Worm (Caenorhabditis elegans) whole organism, late embryonic: ENCODE data around the gene F35F10.1.

ENCODE experiments used
- C08G9.2 ChIP-seq: sonication (generic microtip); optimal IDR thresholded peaks from 2 replicates; lab custom pipeline; 2016; ENCODE audit warnings: mild to moderate bottlenecking, missing genetic modification characterization, moderate library complexity, missing compliant biosample characterization
- C38D4.7 ChIP-seq: fragments of 200-800 bp; sonication (Bioruptor generic); optimal IDR thresholded peaks from 2 replicates; lab custom pipeline; 2018; ENCODE audit warnings: mild to moderate bottlenecking, missing genetic modification characterization, moderate library complexity, missing compliant biosample characterization
- K02D7.2 ChIP-seq: sonication (generic microtip); optimal IDR thresholded peaks from 2 replicates; lab custom pipeline; 2017; ENCODE audit warnings: mild to moderate bottlenecking, missing genetic modification characterization, missing compliant biosample characterization
- K09A11.1 ChIP-seq: sonication (generic microtip); optimal IDR thresholded peaks from 2 replicates; lab custom pipeline; 2017; ENCODE audit warnings: antibody characterized with exemption, mild to moderate bottlenecking, missing genetic modification characterization, missing compliant biosample characterization; ENCODE audit not compliant: insufficient read depth
- T23F11.4 ChIP-seq: fragments of 200-800 bp; sonication (Bioruptor generic); optimal IDR thresholded peaks from 2 replicates; lab custom pipeline; 2018; ENCODE audit warnings: mild to moderate bottlenecking, missing genetic modification characterization, missing compliant biosample characterization
- ahr-1 ChIP-seq: sonication (generic microtip); optimal IDR thresholded peaks from 2 replicates; lab custom pipeline; 2016; ENCODE audit warnings: missing genetic modification characterization, missing compliant biosample characterization
- ama-1 ChIP-seq: fragments of 150-350 bp; optimal IDR thresholded peaks from 2 replicates; lab custom pipeline; 2014
- ceh-18 ChIP-seq: sonication (generic microtip); optimal IDR thresholded peaks from 2 replicates; lab custom pipeline; 2016; ENCODE audit warnings: missing genetic modification characterization, missing compliant biosample characterization
- ceh-2 ChIP-seq: sonication (generic microtip); optimal IDR thresholded peaks from 2 replicates; lab custom pipeline; 2016; ENCODE audit warnings: missing genotype, missing genetic modification characterization, missing compliant biosample characterization
- ceh-22 ChIP-seq: sonication (generic microtip); optimal IDR thresholded peaks from 2 replicates; lab custom pipeline; 2017; ENCODE audit warnings: missing biosample characterization, missing genetic modification characterization
- ceh-34 ChIP-seq: sonication (generic microtip); optimal IDR thresholded peaks from 2 replicates; lab custom pipeline; 2016; ENCODE audit warnings: mild to moderate bottlenecking, missing genetic modification characterization, missing compliant biosample characterization
- ceh-45 ChIP-seq: fragments of 200-800 bp; sonication (Bioruptor generic); IDR thresholded peaks from 2 replicates; pipeline ENCODE4 v1.3.6; 2022; ENCODE audit warnings: missing genetic modification reagents, missing genetic modification characterization, missing compliant biosample characterization
- ceh-6 ChIP-seq: fragments of 200-800 bp; sonication (Bioruptor generic); optimal IDR thresholded peaks from 2 replicates; lab custom pipeline; 2018; ENCODE audit warnings: mild to moderate bottlenecking, missing genetic modification characterization, missing compliant biosample characterization
- che-1 ChIP-seq: sonication (generic microtip); optimal IDR thresholded peaks from 2 replicates; lab custom pipeline; 2016; ENCODE audit warnings: mild to moderate bottlenecking, missing genetic modification characterization, missing compliant biosample characterization
- dmd-4 ChIP-seq: sonication (generic microtip); optimal IDR thresholded peaks from 2 replicates; lab custom pipeline; 2016; ENCODE audit warnings: borderline replicate concordance, missing genetic modification characterization, missing compliant biosample characterization
- dve-1 ChIP-seq: sonication (generic microtip); optimal IDR thresholded peaks from 2 replicates; lab custom pipeline; 2017; ENCODE audit warnings: antibody characterized with exemption, mild to moderate bottlenecking, missing genetic modification characterization, missing compliant biosample characterization
- fkh-10 ChIP-seq: fragments of 150-350 bp; optimal IDR thresholded peaks from 2 replicates; lab custom pipeline; 2014; ENCODE audit warnings: missing biosample characterization, missing genetic modification reagents, missing genetic modification characterization
- hlh-13 ChIP-seq: fragments of 200-800 bp; sonication (Bioruptor generic); optimal IDR thresholded peaks from 2 replicates; lab custom pipeline; 2018; ENCODE audit warnings: mild to moderate bottlenecking, missing genetic modification characterization, missing compliant biosample characterization
- hlh-15 ChIP-seq: sonication (generic microtip); optimal IDR thresholded peaks from 2 replicates; lab custom pipeline; 2016; ENCODE audit warnings: missing genetic modification characterization, missing compliant biosample characterization
- hlh-6 ChIP-seq: sonication (generic microtip); optimal IDR thresholded peaks from 2 replicates; lab custom pipeline; 2016; ENCODE audit warnings: missing genotype, missing genetic modification characterization, missing compliant biosample characterization
- hlh-8 ChIP-seq: sonication (generic microtip); optimal IDR thresholded peaks from 2 replicates; lab custom pipeline; 2016; ENCODE audit warnings: missing genotype, missing genetic modification characterization, missing compliant biosample characterization
- lim-6 ChIP-seq: sonication (generic microtip); optimal IDR thresholded peaks from 2 replicates; lab custom pipeline; 2016; ENCODE audit warnings: missing genetic modification characterization, missing compliant biosample characterization
- madf-2 ChIP-seq: sonication (generic microtip); optimal IDR thresholded peaks from 2 replicates; lab custom pipeline; 2017; ENCODE audit warnings: missing genetic modification characterization, missing compliant biosample characterization
- nfya-1 ChIP-seq: sonication (generic microtip); optimal IDR thresholded peaks from 2 replicates; lab custom pipeline; 2017; ENCODE audit warnings: missing genetic modification characterization, mild to moderate bottlenecking, missing compliant biosample characterization, antibody characterized with exemption, moderate library complexity
- nhr-11 ChIP-seq: fragments of 150-350 bp; optimal IDR thresholded peaks from 2 replicates; lab custom pipeline; 2014; ENCODE audit warnings: missing biosample characterization, missing genetic modification characterization
- npax-4 ChIP-seq: sonication (generic microtip); optimal IDR thresholded peaks from 2 replicates; lab custom pipeline; 2016; ENCODE audit warnings: missing genetic modification characterization, missing compliant biosample characterization
- pag-3 ChIP-seq: sonication (generic microtip); optimal IDR thresholded peaks from 2 replicates; lab custom pipeline; 2016; ENCODE audit warnings: missing compliant biosample characterization, missing genetic modification characterization, borderline replicate concordance
- pax-1 ChIP-seq: fragments of 150-350 bp; optimal IDR thresholded peaks from 2 replicates; lab custom pipeline; 2014; ENCODE audit warnings: missing biosample characterization, missing genetic modification characterization
- pha-2 ChIP-seq: sonication (generic microtip); optimal IDR thresholded peaks from 2 replicates; lab custom pipeline; 2017; ENCODE audit warnings: mild to moderate bottlenecking, missing genetic modification characterization, missing compliant biosample characterization
- pha-4 ChIP-seq: fragments of 150-350 bp; optimal IDR thresholded peaks from 2 replicates; lab custom pipeline; 2018; ENCODE audit warnings: missing biosample characterization, missing genetic modification reagents, missing genetic modification characterization
- pros-1 ChIP-seq: fragments of 150-350 bp; optimal IDR thresholded peaks from 2 replicates; lab custom pipeline; 2014; ENCODE audit warnings: missing biosample characterization, missing genetic modification reagents, missing genetic modification characterization
- ref-2 ChIP-seq: sonication (generic microtip); optimal IDR thresholded peaks from 2 replicates; lab custom pipeline; 2016; ENCODE audit warnings: missing genetic modification characterization, missing compliant biosample characterization
- sox-4 ChIP-seq: sonication (generic microtip); optimal IDR thresholded peaks from 2 replicates; lab custom pipeline; 2017; ENCODE audit warnings: mild to moderate bottlenecking, missing genetic modification characterization, inconsistent platforms, missing compliant biosample characterization
- unc-42 ChIP-seq: sonication (generic microtip); optimal IDR thresholded peaks from 2 replicates; lab custom pipeline; 2016; ENCODE audit warnings: missing genotype, missing genetic modification characterization, missing compliant biosample characterization
- zip-5 ChIP-seq: sonication (generic microtip); optimal IDR thresholded peaks from 2 replicates; lab custom pipeline; 2016; ENCODE audit warnings: missing genetic modification characterization, missing compliant biosample characterization

Gene F35F10.1

ce11 chrV:3341906-3342305 lies 25.8 kb downstream of the F35F10.1 start, which contains the start of gene C17B7.10:
Gene C17B7.10 (minus strand): TSS chrV:3342006.
- no peak for TF ChIP-seq ceh-6 (GFP tag; lab: Kevin White, UChicago)
- TF ChIP-seq K09A11.1 (tag; lab: Kevin White, UChicago) = no peak
- TF ChIP-seq che-1 (tag; lab: Kevin White, UChicago) = no peak
- TF ChIP-seq hlh-15 (tag; lab: Kevin White, UChicago) = no peak
- no peak for TF ChIP-seq dve-1 (tag; lab: Kevin White, UChicago)
- no peak for TF ChIP-seq T23F11.4 (GFP tag; lab: Kevin White, UChicago)
- no peak for TF ChIP-seq lim-6 (tag; lab: Kevin White, UChicago)
- TF ChIP-seq sox-4 (tag; lab: Kevin White, UChicago) = no peak
- no peak for TF ChIP-seq ceh-2
- no peak for TF ChIP-seq unc-42 (tag; lab: Kevin White, UChicago)
- no peak for TF ChIP-seq fkh-10
- TF ChIP-seq zip-5 (tag; lab: Kevin White, UChicago) = no peak
- no peak for TF ChIP-seq hlh-6
- no peak for TF ChIP-seq dmd-4

ce11 chrV:3342504-3342903 lies 26.4 kb downstream of the F35F10.1 start, which contains the start of gene C17B7.3:
Gene C17B7.3 (plus strand): TSS chrV:3342804.
- TF ChIP-seq ceh-22 (no peak), npax-4 (no peak), K02D7.2 (tag; lab: Kevin White, UChicago) (no peak), pag-3 (tag; lab: Kevin White, UChicago) (no peak), pha-4 (tag; lab: Kevin White, UChicago) (no peak), dve-1 (tag; lab: Kevin White, UChicago) (no peak), nhr-11 (tag; lab: Kevin White, UChicago) (no peak), hlh-8 (tag; lab: Kevin White, UChicago) (no peak), ceh-6 (GFP tag; lab: Kevin White, UChicago) (no peak), dmd-4 (no peak), ceh-34 (tag; lab: Kevin White, UChicago) (no peak), madf-2 (no peak)

- TF ChIP-seq pros-1 = no peak
- TF ChIP-seq sox-4 (tag; lab: Kevin White, UChicago) = no peak
- TF ChIP-seq ceh-2 = no peak
- TF ChIP-seq, all 69 proteins: peak for 0
These were observed 27.9 kb downstream of the F35F10.1 start for ce11 chrV:3344001-3344400.

ce11 chrV:3346434-3347019 lies 30.4 kb downstream of the F35F10.1 start, which contains the start of gene fbxa-65:
Gene fbxa-65 (minus strand): TSS chrV:3346484.
- TF ChIP-seq ceh-6 (GFP tag; lab: Kevin White, UChicago) (no peak), pax-1 (tag; lab: Kevin White, UChicago) (no peak), hlh-13 (GFP tag; lab: Kevin White, UChicago) (no peak), nfya-1 (no peak), sox-4 (tag; lab: Kevin White, UChicago) (no peak)

- TF ChIP-seq zip-5 (tag; lab: Kevin White, UChicago) = no peak
- no peak for TF ChIP-seq sox-4 (tag; lab: Kevin White, UChicago)
- TF ChIP-seq fkh-10 = no peak
- no peak for TF ChIP-seq ahr-1 (tag; lab: Kevin White, UChicago)
- TF ChIP-seq hlh-6 = no peak
These were observed 31.4 kb downstream of the F35F10.1 start for ce11 chrV:3347486-3347885.

- TF ChIP-seq ref-2 (tag; lab: Kevin White, UChicago) (no peak), dve-1 (tag; lab: Kevin White, UChicago) (no peak), ceh-18 (tag; lab: Kevin White, UChicago) (no peak), pag-3 (tag; lab: Kevin White, UChicago) (no peak), C38D4.7 (GFP tag; lab: Kevin White, UChicago) (no peak), T23F11.4 (GFP tag; lab: Kevin White, UChicago) (no peak), ceh-45 (no peak), pha-2 (tag; lab: Kevin White, UChicago) (no peak), ama-1 (lab: Kevin White, UChicago) (no peak), lim-6 (tag; lab: Kevin White, UChicago) (no peak), C08G9.2 (tag; lab: Kevin White, UChicago) (no peak)
These were observed 33.8 kb downstream of the F35F10.1 start, which contains the start of gene C17B7.15 for ce11 chrV:3349877-3350276. Gene C17B7.15 (plus strand): TSS chrV:3350177.
